Fruit fly (Drosophila melanogaster): Measurements from ENCODE around the gene CG14907.

CG14907 gene

dm6 chr3R:16624750-16625549 is 27.2 kb downstream of the CG14907 start, which contains the start of gene Fas1 (continued):
- TF ChIP-seq dysf (GFP tag; IDR thresholded peaks at IDR 0.05) (no peak), hbn (GFP tag; IDR thresholded peaks at IDR 0.05; ENCODE audit: partially characterized antibody) (peak; percentile 40; the same call in 1 of the 2 replicates), sr (GFP tag; IDR thresholded peaks at IDR 0.05) (0 out of 3 replicates have a peak, but pooled peaks have one; percentile 4), GATAe (GFP tag; conservative IDR thresholded peaks at IDR 0.05) (no peak), CG12942 (GFP tag; optimal IDR thresholded peaks at IDR 0.05) (no peak), NFAT (GFP tag; IDR thresholded peaks at IDR 0.05) (peak; percentile 42; the same call in 1 of the 2 replicates), dpn (GFP tag; optimal IDR thresholded peaks at IDR 0.05) (no peak), Nf-YC (tag; optimal IDR thresholded peaks at IDR 0.05) (no peak), Fer2 (tag; optimal IDR thresholded peaks at IDR 0.05) (no peak), CG7786 (GFP tag; optimal IDR thresholded peaks at IDR 0.05) (no peak), Gsc (GFP tag; IDR thresholded peaks at IDR 0.05) (no peak), eve (GFP tag; optimal IDR thresholded peaks at IDR 0.05) (no peak), CG1792 (GFP tag; optimal IDR thresholded peaks at IDR 0.05) (no peak), CG6765 (GFP tag; optimal IDR thresholded peaks at IDR 0.05) (peak; percentile 8), CG34376 (GFP tag; optimal IDR thresholded peaks at IDR 0.05) (no peak), MBD-R2 (GFP tag; IDR thresholded peaks at IDR 0.05) (peak; percentile 41), gem (tag; optimal IDR thresholded peaks at IDR 0.05) (no peak), zen (tag; optimal IDR thresholded peaks at IDR 0.05) (peak; percentile 22), corto (GFP tag; optimal IDR thresholded peaks at IDR 0.05) (no peak), gro (GFP tag; optimal IDR thresholded peaks at IDR 0.05) (no peak), Hr3 (GFP tag; optimal IDR thresholded peaks at IDR 0.05) (no peak), kah (GFP tag; optimal IDR thresholded peaks at IDR 0.05) (no peak), hth (optimal IDR thresholded peaks at IDR 0.05) (no peak), CG13894 (tag; optimal IDR thresholded peaks at IDR 0.05) (no peak), MTF-1 (GFP tag; optimal IDR thresholded peaks at IDR 0.05; ENCODE audit: borderline replicate concordance) (peak; percentile 28), CG6791 (GFP tag; IDR thresholded peaks at IDR 0.05; ENCODE audit: partially characterized antibody) (peak; percentile 76), fd64A (GFP tag; optimal IDR thresholded peaks at IDR 0.05) (no peak), zfh2 (GFP tag; optimal IDR thresholded peaks at IDR 0.05) (no peak), Sry-δ (GFP tag; optimal IDR thresholded peaks at IDR 0.05) (peak; percentile 57), gce (GFP tag; IDR thresholded peaks at IDR 0.05) (no peak), schlank (tag; optimal IDR thresholded peaks at IDR 0.05) (no peak), dm (GFP tag; optimal IDR thresholded peaks at IDR 0.05) (peak; percentile 30), Hmx (GFP tag; optimal IDR thresholded peaks at IDR 0.05) (no peak), gcm2 (GFP tag; optimal IDR thresholded peaks at IDR 0.05) (no peak), Bgb (GFP tag; IDR thresholded peaks at IDR 0.05; ENCODE audit: partially characterized antibody) (peak; percentile 71), jumu (GFP tag; optimal IDR thresholded peaks at IDR 0.05) (no peak), CG6854 (GFP tag; optimal IDR thresholded peaks at IDR 0.05) (peak; percentile 40), BEAF-32 (GFP tag; optimal IDR thresholded peaks at IDR 0.05) (peak; percentile 76), CG11398 (GFP tag; optimal IDR thresholded peaks at IDR 0.05) (no peak), da (GFP tag; optimal IDR thresholded peaks at IDR 0.05) (no peak), psq (GFP tag; optimal IDR thresholded peaks at IDR 0.05) (no peak), CG16815 (GFP tag; optimal IDR thresholded peaks at IDR 0.05) (no peak), CG11695 (GFP tag; IDR thresholded peaks at IDR 0.05) (no peak), tap (tag; optimal IDR thresholded peaks at IDR 0.05) (no peak), NfI (GFP tag; optimal IDR thresholded peaks at IDR 0.05) (no peak), her (GFP tag; optimal IDR thresholded peaks at IDR 0.05) (no peak), CG8089 (GFP tag; optimal IDR thresholded peaks at IDR 0.05) (peak; percentile 15), Jarid2 (GFP tag; optimal IDR thresholded peaks at IDR 0.05) (peak; percentile 83), Adf1 (GFP tag; IDR thresholded peaks at IDR 0.05) (0 out of 2 replicates have a peak, but pooled peaks have one; percentile 11), CG10274 (GFP tag; optimal IDR thresholded peaks at IDR 0.05) (no peak)

Data from whole organism, embryonic.